In genomic region chr3L:554577-554976, dm6 we compare ENCODE assay signal across 1 fruit fly cellular context.
TF ChIP-seq lines count a peak whose summit lies in the region.

No protein-coding gene starts in this region.

TF ChIP-seq in whole organism, embryonic, 481 proteins besides CTCF, POLR2A, EP300 and RAD21 (continued from another document):
- no peak for TF ChIP-seq BtbVII (GFP tag; optimal IDR thresholded peaks at IDR 0.05; lab: Kevin White, UChicago)
- peak; percentile 65 for TF ChIP-seq Ptx1 (GFP tag; IDR thresholded peaks at IDR 0.05; lab: Robert Waterston, UW)
- TF ChIP-seq nau (GFP tag; optimal IDR thresholded peaks at IDR 0.05; lab: Kevin White, UChicago): peak; percentile 37
- TF ChIP-seq CG6254 (GFP tag; optimal IDR thresholded peaks at IDR 0.05; lab: Kevin White, UChicago): no peak
- TF ChIP-seq CG33213 (GFP tag; optimal IDR thresholded peaks at IDR 0.05; lab: Kevin White, UChicago): no peak
- no peak for TF ChIP-seq BEAF-32 (GFP tag; optimal IDR thresholded peaks at IDR 0.05; lab: Kevin White, UChicago)
- no peak for TF ChIP-seq bigmax (GFP tag; optimal IDR thresholded peaks at IDR 0.05; lab: Kevin White, UChicago)
- TF ChIP-seq mam (GFP tag; optimal IDR thresholded peaks at IDR 0.05; lab: Kevin White, UChicago): peak; percentile 32
- TF ChIP-seq zfh2 (GFP tag; optimal IDR thresholded peaks at IDR 0.05; lab: Kevin White, UChicago): no peak
- TF ChIP-seq CG6813 (GFP tag; optimal IDR thresholded peaks at IDR 0.05; lab: Kevin White, UChicago): peak; percentile 34
- no peak for TF ChIP-seq lbe (GFP tag; optimal IDR thresholded peaks at IDR 0.05; lab: Kevin White, UChicago)
- TF ChIP-seq dpn (GFP tag; optimal IDR thresholded peaks at IDR 0.05; lab: Kevin White, UChicago): peak; percentile 17 to 49
- TF ChIP-seq CG12391 (tag; optimal IDR thresholded peaks at IDR 0.05; lab: Kevin White, UChicago): peak; percentile 58
- TF ChIP-seq aop (GFP tag; IDR thresholded peaks at IDR 0.05; lab: Robert Waterston, UW): no peak
- TF ChIP-seq jing (GFP tag; optimal IDR thresholded peaks at IDR 0.05; lab: Kevin White, UChicago): no peak
- peak in 1 of 2 experiments; percentile 53 for TF ChIP-seq Hr51 (GFP tag; optimal IDR thresholded peaks at IDR 0.05; lab: Kevin White, UChicago)
- TF ChIP-seq sna (GFP tag; IDR thresholded peaks at IDR 0.05; lab: Robert Waterston, UW; ENCODE audit: partially characterized antibody): no peak
- TF ChIP-seq CG8290 (GFP tag; optimal IDR thresholded peaks at IDR 0.05; lab: Kevin White, UChicago): no peak
- TF ChIP-seq CG8290 (tag; optimal IDR thresholded peaks at IDR 0.05; lab: Kevin White, UChicago): no peak
- TF ChIP-seq tup (GFP tag; optimal IDR thresholded peaks at IDR 0.05; lab: Kevin White, UChicago): no peak
- TF ChIP-seq CG32772 (GFP tag; IDR thresholded peaks at IDR 0.05; lab: Robert Waterston, UW): peak; percentile 51; the same call in 1 of the 2 replicates
- peak; percentile 62 for TF ChIP-seq lmd (GFP tag; IDR thresholded peaks at IDR 0.05; lab: Robert Waterston, UW)
- no peak for TF ChIP-seq hbn (GFP tag; IDR thresholded peaks at IDR 0.05; lab: Robert Waterston, UW; ENCODE audit: partially characterized antibody)
- TF ChIP-seq danr (GFP tag; IDR thresholded peaks at IDR 0.05; lab: Robert Waterston, UW): 0 out of 2 replicates have a peak, but pooled peaks have one; percentile 25
- TF ChIP-seq NK7.1 (GFP tag; optimal IDR thresholded peaks at IDR 0.05; lab: Kevin White, UChicago): no peak
- no peak for TF ChIP-seq CG14965 (GFP tag; optimal IDR thresholded peaks at IDR 0.05; lab: Kevin White, UChicago; ENCODE audit: borderline replicate concordance)
- TF ChIP-seq Taf1 (GFP tag; IDR thresholded peaks at IDR 0.05; lab: Robert Waterston, UW): no peak
- TF ChIP-seq ac (GFP tag; optimal IDR thresholded peaks at IDR 0.05; lab: Kevin White, UChicago): no peak
- no peak for TF ChIP-seq Spps (tag; optimal IDR thresholded peaks at IDR 0.05; lab: Kevin White, UChicago)
- no peak for TF ChIP-seq prd (optimal IDR thresholded peaks at IDR 0.05; lab: Kevin White, UChicago)
- peak; percentile 79 for TF ChIP-seq prd (GFP tag; IDR thresholded peaks at IDR 0.05; lab: Robert Waterston, UW)
- TF ChIP-seq CG13123 (GFP tag; optimal IDR thresholded peaks at IDR 0.05; lab: Kevin White, UChicago): no peak
- peak; percentile 29; the same call in 1 of the 2 replicates for TF ChIP-seq al (GFP tag; IDR thresholded peaks at IDR 0.05; lab: Robert Waterston, UW)
- no peak for TF ChIP-seq vnd (GFP tag; IDR thresholded peaks at IDR 0.05; lab: Robert Waterston, UW; ENCODE audit: partially characterized antibody)
- peak; percentile 50 for TF ChIP-seq Oli (tag; optimal IDR thresholded peaks at IDR 0.05; lab: Kevin White, UChicago)
- no peak for TF ChIP-seq Doc2 (GFP tag; IDR thresholded peaks at IDR 0.05; lab: Robert Waterston, UW)
- no peak for TF ChIP-seq Ets97D (GFP tag; optimal IDR thresholded peaks at IDR 0.05; lab: Kevin White, UChicago)
- TF ChIP-seq Ets65A (GFP tag; lab: Kevin White, UChicago): peak; percentile 19
- no peak for TF ChIP-seq tll (GFP tag; optimal IDR thresholded peaks at IDR 0.05; lab: Kevin White, UChicago)
- TF ChIP-seq tx (GFP tag; optimal IDR thresholded peaks at IDR 0.05; lab: Kevin White, UChicago): no peak
- TF ChIP-seq CG31224 (GFP tag; IDR thresholded peaks at IDR 0.05; lab: Robert Waterston, UW): 0 out of 2 replicates have a peak, but pooled peaks have one; percentile 23
- TF ChIP-seq CG6654 (GFP tag; optimal IDR thresholded peaks at IDR 0.05; lab: Kevin White, UChicago): no peak
- TF ChIP-seq tin (GFP tag; optimal IDR thresholded peaks at IDR 0.05; lab: Kevin White, UChicago): peak; percentile 34
- no peak for TF ChIP-seq CG13624 (GFP tag; optimal IDR thresholded peaks at IDR 0.05; lab: Kevin White, UChicago)
- no peak for TF ChIP-seq Nf-YA (GFP tag; IDR thresholded peaks at IDR 0.05; lab: Robert Waterston, UW)
- no peak for TF ChIP-seq CG15696 (tag; optimal IDR thresholded peaks at IDR 0.05; lab: Kevin White, UChicago)
- TF ChIP-seq Meics (GFP tag; optimal IDR thresholded peaks at IDR 0.05; lab: Kevin White, UChicago): peak; percentile 63
- TF ChIP-seq CG11247 (GFP tag; IDR thresholded peaks at IDR 0.05; lab: Robert Waterston, UW): peak; percentile 38; the same call in 1 of the 2 replicates
- TF ChIP-seq Hand (GFP tag; optimal IDR thresholded peaks at IDR 0.05; lab: Kevin White, UChicago): peak; percentile 61
- peak; percentile 52 for TF ChIP-seq CG15269 (tag; optimal IDR thresholded peaks at IDR 0.05; lab: Kevin White, UChicago)
- TF ChIP-seq bbx (GFP tag; IDR thresholded peaks at IDR 0.05; lab: Robert Waterston, UW; ENCODE audit: partially characterized antibody): no peak
- TF ChIP-seq CG7556 (GFP tag; optimal IDR thresholded peaks at IDR 0.05; lab: Kevin White, UChicago): peak; percentile 58
- no peak for TF ChIP-seq CG15073 (GFP tag; optimal IDR thresholded peaks at IDR 0.05; lab: Kevin White, UChicago)
- TF ChIP-seq CG9727 (GFP tag; optimal IDR thresholded peaks at IDR 0.05; lab: Kevin White, UChicago): peak; percentile 56
- TF ChIP-seq CG11504 (tag; optimal IDR thresholded peaks at IDR 0.05; lab: Kevin White, UChicago): peak; percentile 72
- TF ChIP-seq Rfx (GFP tag; IDR thresholded peaks at IDR 0.05; lab: Robert Waterston, UW): peak; percentile 67
- 0 out of 2 replicates have a peak, but pooled peaks have one; percentile 33 for TF ChIP-seq klu (GFP tag; IDR thresholded peaks at IDR 0.05; lab: Robert Waterston, UW)
- TF ChIP-seq CG13296 (GFP tag; optimal IDR thresholded peaks at IDR 0.05; lab: Kevin White, UChicago): no peak
- TF ChIP-seq CG14050 (GFP tag; IDR thresholded peaks at IDR 0.05; lab: Robert Waterston, UW): no peak
- no peak for TF ChIP-seq fd64A (GFP tag; optimal IDR thresholded peaks at IDR 0.05; lab: Kevin White, UChicago)
- no peak for TF ChIP-seq HmgD (GFP tag; optimal IDR thresholded peaks at IDR 0.05; lab: Kevin White, UChicago)
- TF ChIP-seq CG17802 (tag; optimal IDR thresholded peaks at IDR 0.05; lab: Kevin White, UChicago): no peak
- TF ChIP-seq shn (GFP tag; optimal IDR thresholded peaks at IDR 0.05; lab: Kevin White, UChicago): no peak
- TF ChIP-seq CG18619 (GFP tag; optimal IDR thresholded peaks at IDR 0.05; lab: Kevin White, UChicago): peak; percentile 26
- TF ChIP-seq CG15601 (tag; optimal IDR thresholded peaks at IDR 0.05; lab: Kevin White, UChicago): peak; percentile 27
- 0 out of 2 replicates have a peak, but pooled peaks have one; percentile 35 for TF ChIP-seq wdn (GFP tag; IDR thresholded peaks at IDR 0.05; lab: Robert Waterston, UW)
- no peak for TF ChIP-seq CG6272 (GFP tag; IDR thresholded peaks at IDR 0.05; lab: Robert Waterston, UW)
- no peak for TF ChIP-seq Dref (GFP tag; IDR thresholded peaks at IDR 0.05; lab: Robert Waterston, UW)
- no peak for TF ChIP-seq gce (GFP tag; IDR thresholded peaks at IDR 0.05; lab: Robert Waterston, UW)
- peak; percentile 14 for TF ChIP-seq Chrac-16 (GFP tag; optimal IDR thresholded peaks at IDR 0.05; lab: Kevin White, UChicago)
- TF ChIP-seq CG12071 (GFP tag; optimal IDR thresholded peaks at IDR 0.05; lab: Kevin White, UChicago): peak; percentile 11
- no peak for TF ChIP-seq corto (GFP tag; optimal IDR thresholded peaks at IDR 0.05; lab: Kevin White, UChicago)
- no peak for TF ChIP-seq CG1603 (tag; optimal IDR thresholded peaks at IDR 0.05; lab: Kevin White, UChicago)
- TF ChIP-seq CG9609 (GFP tag; optimal IDR thresholded peaks at IDR 0.05; lab: Kevin White, UChicago): no peak
- TF ChIP-seq Antp (GFP tag; optimal IDR thresholded peaks at IDR 0.05; lab: Kevin White, UChicago): no peak
- peak in 1 of 3 experiments; percentile 6 for TF ChIP-seq lola (GFP tag; optimal IDR thresholded peaks at IDR 0.05; lab: Kevin White, UChicago)
- TF ChIP-seq HLH4C (GFP tag; IDR thresholded peaks at IDR 0.05; lab: Robert Waterston, UW; ENCODE audit: partially characterized antibody): no peak
- TF ChIP-seq CkIIα-i1 (GFP tag; IDR thresholded peaks at IDR 0.05; lab: Robert Waterston, UW): no peak
- no peak for TF ChIP-seq HLHmδ (GFP tag; optimal IDR thresholded peaks at IDR 0.05; lab: Kevin White, UChicago)
- TF ChIP-seq CG9876 (GFP tag; optimal IDR thresholded peaks at IDR 0.05; lab: Kevin White, UChicago): no peak
- no peak for TF ChIP-seq bowl (GFP tag; IDR thresholded peaks at IDR 0.05; lab: Robert Waterston, UW)
- TF ChIP-seq dati (GFP tag; IDR thresholded peaks at IDR 0.05; lab: Robert Waterston, UW): no peak
- no peak for TF ChIP-seq da (GFP tag; optimal IDR thresholded peaks at IDR 0.05; lab: Kevin White, UChicago)
- no peak for TF ChIP-seq CG18764 (GFP tag; optimal IDR thresholded peaks at IDR 0.05; lab: Kevin White, UChicago)
- 0 out of 3 replicates have a peak, but pooled peaks have one; percentile 34 for TF ChIP-seq CG6175 (GFP tag; IDR thresholded peaks at IDR 0.05; lab: Robert Waterston, UW)
- TF ChIP-seq Dek (tag; optimal IDR thresholded peaks at IDR 0.05; lab: Kevin White, UChicago): peak; percentile 62
- TF ChIP-seq seq (GFP tag; IDR thresholded peaks at IDR 0.05; lab: Robert Waterston, UW): no peak
- peak; percentile 31; the same call in 1 of the 2 replicates for TF ChIP-seq Ada2b (GFP tag; IDR thresholded peaks at IDR 0.05; lab: Robert Waterston, UW)
- no peak for TF ChIP-seq peb (GFP tag; IDR thresholded peaks at IDR 0.05; lab: Robert Waterston, UW)
- peak; percentile 36; the same call in 2 of the 3 replicates for TF ChIP-seq B-H1 (GFP tag; IDR thresholded peaks at IDR 0.05; lab: Robert Waterston, UW)
- TF ChIP-seq hb (GFP tag; IDR thresholded peaks at IDR 0.05; lab: Robert Waterston, UW; ENCODE audit: partially characterized antibody): no peak
- no peak for TF ChIP-seq Scr (GFP tag; IDR thresholded peaks at IDR 0.05; lab: Robert Waterston, UW; ENCODE audit: partially characterized antibody)
- no peak for TF ChIP-seq CG34224 (GFP tag; IDR thresholded peaks at IDR 0.05; lab: Robert Waterston, UW; ENCODE audit: partially characterized antibody)
- TF ChIP-seq CG12942 (GFP tag; optimal IDR thresholded peaks at IDR 0.05; lab: Kevin White, UChicago): no peak
- TF ChIP-seq gsb (GFP tag; IDR thresholded peaks at IDR 0.05; lab: Robert Waterston, UW): no peak
- TF ChIP-seq TFAM (GFP tag; optimal IDR thresholded peaks at IDR 0.05; lab: Kevin White, UChicago): no peak
- TF ChIP-seq HHEX (GFP tag; optimal IDR thresholded peaks at IDR 0.05; lab: Kevin White, UChicago): peak; percentile 20
- peak; percentile 11; the same call in 1 of the 2 replicates for TF ChIP-seq onecut (GFP tag; IDR thresholded peaks at IDR 0.05; lab: Robert Waterston, UW)
- peak; percentile 53 for TF ChIP-seq sisA (GFP tag; IDR thresholded peaks at IDR 0.05; lab: Robert Waterston, UW)
- TF ChIP-seq cwo (GFP tag; optimal IDR thresholded peaks at IDR 0.05; lab: Kevin White, UChicago): peak; percentile 63
- no peak for TF ChIP-seq vfl (GFP tag; optimal IDR thresholded peaks at IDR 0.05; lab: Kevin White, UChicago)
- no peak for TF ChIP-seq CG34376 (GFP tag; optimal IDR thresholded peaks at IDR 0.05; lab: Kevin White, UChicago)
- no peak for TF ChIP-seq GATAe (GFP tag; conservative IDR thresholded peaks at IDR 0.05; lab: Robert Waterston, UW)
- TF ChIP-seq Fer3 (tag; optimal IDR thresholded peaks at IDR 0.05; lab: Kevin White, UChicago): peak; percentile 48
- TF ChIP-seq nerfin-2 (GFP tag; IDR thresholded peaks at IDR 0.05; lab: Robert Waterston, UW; ENCODE audit: partially characterized antibody): no peak
- TF ChIP-seq CG31388 (GFP tag; optimal IDR thresholded peaks at IDR 0.05; lab: Kevin White, UChicago): no peak
- peak; percentile 36; the same call in 1 of the 2 replicates for TF ChIP-seq CG11696 (GFP tag; IDR thresholded peaks at IDR 0.05; lab: Robert Waterston, UW)
- 0 out of 2 replicates have a peak, but pooled peaks have one; percentile 35 for TF ChIP-seq CG17612 (GFP tag; IDR thresholded peaks at IDR 0.05; lab: Robert Waterston, UW)
- TF ChIP-seq NC2α (GFP tag; optimal IDR thresholded peaks at IDR 0.05; lab: Kevin White, UChicago): no peak
- no peak for TF ChIP-seq cg (GFP tag; optimal IDR thresholded peaks at IDR 0.05; lab: Kevin White, UChicago)
- no peak for TF ChIP-seq pan (optimal IDR thresholded peaks at IDR 0.05; lab: Kevin White, UChicago)
- peak in 1 of 2 experiments; percentile 63 for TF ChIP-seq pan (GFP tag; optimal IDR thresholded peaks at IDR 0.05 in 1 of 2, IDR thresholded peaks at IDR 0.05 in 1 of 2)
- no peak for TF ChIP-seq odd (GFP tag; optimal IDR thresholded peaks at IDR 0.05; lab: Kevin White, UChicago)
- no peak for TF ChIP-seq CG10565 (GFP tag; optimal IDR thresholded peaks at IDR 0.05; lab: Kevin White, UChicago)
- no peak for TF ChIP-seq CG17186 (GFP tag; optimal IDR thresholded peaks at IDR 0.05; lab: Kevin White, UChicago)
- TF ChIP-seq ftz-f1 (GFP tag; optimal IDR thresholded peaks at IDR 0.05; lab: Kevin White, UChicago): no peak
- peak; percentile 50 for TF ChIP-seq CG9932 (GFP tag; IDR thresholded peaks at IDR 0.05; lab: Robert Waterston, UW)
- no peak for TF ChIP-seq ERR (GFP tag; optimal IDR thresholded peaks at IDR 0.05; lab: Kevin White, UChicago)
- peak; percentile 48; the same call in 2 of the 4 replicates for TF ChIP-seq Gug (GFP tag; IDR thresholded peaks at IDR 0.05; lab: Robert Waterston, UW)
- peak; percentile 3 for TF ChIP-seq CG8944 (GFP tag; optimal IDR thresholded peaks at IDR 0.05; lab: Kevin White, UChicago)
- 0 out of 2 replicates have a peak, but pooled peaks have one; percentile 33 for TF ChIP-seq CG32767 (GFP tag; IDR thresholded peaks at IDR 0.05; lab: Robert Waterston, UW)
- no peak for TF ChIP-seq zen2 (GFP tag; IDR thresholded peaks at IDR 0.05; lab: Robert Waterston, UW; ENCODE audit: partially characterized antibody)
- TF ChIP-seq CG2129 (GFP tag; IDR thresholded peaks at IDR 0.05; lab: Robert Waterston, UW; ENCODE audit: partially characterized antibody): no peak
- TF ChIP-seq kay (GFP tag; optimal IDR thresholded peaks at IDR 0.05; lab: Kevin White, UChicago): no peak
- no peak for TF ChIP-seq YL-1 (GFP tag; optimal IDR thresholded peaks at IDR 0.05; lab: Kevin White, UChicago)
- no peak for TF ChIP-seq sr (GFP tag; IDR thresholded peaks at IDR 0.05; lab: Robert Waterston, UW)
- TF ChIP-seq CG10366 (GFP tag; IDR thresholded peaks at IDR 0.05; lab: Robert Waterston, UW): no peak
- TF ChIP-seq az2 (GFP tag; optimal IDR thresholded peaks at IDR 0.05; lab: Kevin White, UChicago): peak; percentile 35
- no peak for TF ChIP-seq CG11398 (GFP tag; optimal IDR thresholded peaks at IDR 0.05; lab: Kevin White, UChicago)
- TF ChIP-seq CG10321 (GFP tag; IDR thresholded peaks at IDR 0.05; lab: Robert Waterston, UW): no peak
- TF ChIP-seq abd-A (tag; optimal IDR thresholded peaks at IDR 0.05; lab: Kevin White, UChicago): no peak
